Worm (Caenorhabditis elegans) whole organism, young adult: ENCODE measurements around the gene dpf-2.
A peak's percentile ranks its signal among the peaks of the same experiment; 100 is the strongest.

Source experiments
- C06A6.2 ChIP-seq: fragments of 200-800 bp; sonication (Bioruptor generic); conservative IDR thresholded peaks from 2 replicates; pipeline ENCODE4 v1.3.6; 2022; ENCODE audit warnings: missing genetic modification characterization, missing compliant biosample characterization
- C17E4.6 ChIP-seq: fragments of 200-800 bp; sonication (Bioruptor generic); IDR thresholded peaks from 2 replicates; pipeline ENCODE4 v1.3.6; 2022; ENCODE audit warnings: missing genetic modification reagents, missing genetic modification characterization, missing compliant biosample characterization
- D2030.7 ChIP-seq: fragments of 200-800 bp; sonication (Bioruptor generic); IDR thresholded peaks from 2 replicates; pipeline ENCODE4 v1.3.6; 2022; ENCODE audit warnings: missing genetic modification reagents, missing genetic modification characterization, missing compliant biosample characterization
- F22D6.2 ChIP-seq: sonication (generic microtip); optimal IDR thresholded peaks from 2 replicates; lab custom pipeline; 2016; ENCODE audit warnings: mild to moderate bottlenecking, missing genetic modification characterization, missing compliant biosample characterization
- F23B12.7 ChIP-seq: sonication (generic microtip); optimal IDR thresholded peaks from 2 replicates; lab custom pipeline; 2017; ENCODE audit warnings: missing genetic modification characterization, mild to moderate bottlenecking, missing compliant biosample characterization, antibody characterized with exemption, moderate library complexity; ENCODE audit not compliant: insufficient read depth
- F55B11.4 ChIP-seq: sonication (generic microtip); optimal IDR thresholded peaks from 2 replicates; lab custom pipeline; 2016; ENCODE audit warnings: missing compliant biosample characterization, missing genetic modification characterization, borderline replicate concordance; ENCODE audit not compliant: insufficient read depth
- K11D2.4 ChIP-seq: fragments of 200-800 bp; sonication (Bioruptor generic); IDR thresholded peaks from 2 replicates; pipeline ENCODE4 v1.3.6; 2022; ENCODE audit warnings: missing genetic modification reagents, missing genetic modification characterization, missing compliant biosample characterization
- T07F8.4 ChIP-seq: sonication (generic microtip); optimal IDR thresholded peaks from 2 replicates; lab custom pipeline; 2016; ENCODE audit warnings: mild to moderate bottlenecking, missing genetic modification characterization, moderate library complexity, missing compliant biosample characterization
- ZK185.1 ChIP-seq: sonication (generic microtip); optimal IDR thresholded peaks from 2 replicates; lab custom pipeline; 2016; ENCODE audit warnings: mild to moderate bottlenecking, missing genetic modification characterization, missing compliant biosample characterization; ENCODE audit not compliant: poor library complexity, severe bottlenecking
- cebp-1 ChIP-seq, 2 experiments: fragments of 200-800 bp in 1 of 2; sonication (Bioruptor generic) in 1 of 2; sonication (generic microtip) in 1 of 2; IDR thresholded peaks in 1 of 2; optimal IDR thresholded peaks in 1 of 2; 2 replicates each; pipeline versions ENCODE4 v1.3.6 to Lab custom; 2017 to 2022; ENCODE audit warnings: missing compliant biosample characterization in 2 of 2, missing genetic modification characterization in 2 of 2, mild to moderate bottlenecking in 1 of 2, missing genetic modification reagents in 1 of 2, moderate library complexity in 1 of 2
- ceh-27 ChIP-seq: fragments of 200-800 bp; sonication (Bioruptor generic); optimal IDR thresholded peaks from 2 replicates; lab custom pipeline; 2018; ENCODE audit warnings: mild to moderate bottlenecking, missing genetic modification characterization, moderate library complexity, missing compliant biosample characterization
- dox-1 ChIP-seq: fragments of 200-800 bp; sonication (Bioruptor generic); IDR thresholded peaks from 2 replicates; pipeline ENCODE4 v1.3.6; 2022; ENCODE audit warnings: missing genetic modification reagents, missing genetic modification characterization, missing compliant biosample characterization
- dpff-1 ChIP-seq: sonication (generic microtip); optimal IDR thresholded peaks from 2 replicates; lab custom pipeline; 2017; ENCODE audit warnings: mild to moderate bottlenecking, missing genetic modification characterization, missing compliant biosample characterization
- ekl-4 ChIP-seq: fragments of 200-800 bp; sonication (Bioruptor generic); IDR thresholded peaks from 2 replicates; pipeline ENCODE4 v1.3.6; 2022; ENCODE audit warnings: missing genetic modification reagents, missing genetic modification characterization, missing compliant biosample characterization
- gei-17 ChIP-seq: fragments of 200-800 bp; sonication (Bioruptor generic); optimal IDR thresholded peaks from 2 replicates; lab custom pipeline; 2018; ENCODE audit warnings: mild to moderate bottlenecking, missing genetic modification characterization, missing compliant biosample characterization
- hmg-1.2 ChIP-seq: fragments of 200-800 bp; sonication (Bioruptor generic); IDR thresholded peaks from 2 replicates; pipeline ENCODE4 v1.3.6; 2022; ENCODE audit warnings: missing genetic modification reagents, missing genetic modification characterization, missing compliant biosample characterization
- let-607 ChIP-seq, 2 experiments: fragments of 200-800 bp in 1 of 2; sonication (Bioruptor generic) in 1 of 2; sonication (generic microtip) in 1 of 2; optimal IDR thresholded peaks; 2 replicates each; lab custom pipeline; 2016 to 2018; ENCODE audit warnings: mild to moderate bottlenecking in 2 of 2, missing compliant biosample characterization in 2 of 2, missing genetic modification characterization in 2 of 2, moderate library complexity in 2 of 2, missing genotype in 1 of 2
- lin-35 ChIP-seq, 3 experiments: fragments of 150-350 bp in 2 of 3; sonication (generic microtip) in 1 of 3; optimal IDR thresholded peaks; 2 replicates each; lab custom pipeline; 2014 to 2018; ENCODE audit warnings: missing biosample characterization in 3 of 3, missing genetic modification characterization in 3 of 3, missing genetic modification reagents in 3 of 3
- lin-40 ChIP-seq: sonication (generic microtip); optimal IDR thresholded peaks from 2 replicates; lab custom pipeline; 2016; ENCODE audit warnings: missing genetic modification characterization, mild to moderate bottlenecking, missing compliant biosample characterization, missing genotype, missing genetic modification reagents
- lin-54 ChIP-seq: fragments of 200-800 bp; sonication (Bioruptor generic); optimal IDR thresholded peaks from 2 replicates; lab custom pipeline; 2018; ENCODE audit warnings: mild to moderate bottlenecking, missing genetic modification characterization, missing compliant biosample characterization
- lsy-27 ChIP-seq: sonication (generic microtip); optimal IDR thresholded peaks from 2 replicates; lab custom pipeline; 2017; ENCODE audit warnings: missing genetic modification characterization, mild to moderate bottlenecking, missing compliant biosample characterization, antibody characterized with exemption, missing genotype, borderline replicate concordance; ENCODE audit not compliant: insufficient read depth
- madf-10 ChIP-seq: sonication (generic microtip); optimal IDR thresholded peaks from 2 replicates; lab custom pipeline; 2016; ENCODE audit warnings: mild to moderate bottlenecking, missing genetic modification characterization, missing compliant biosample characterization
- mcd-1 ChIP-seq: fragments of 200-800 bp; sonication (Bioruptor generic); IDR thresholded peaks from 2 replicates; pipeline ENCODE4 v1.3.6; 2022; ENCODE audit warnings: missing genetic modification reagents, missing genetic modification characterization, missing compliant biosample characterization
- nfya-1 ChIP-seq: sonication (generic microtip); optimal IDR thresholded peaks from 2 replicates; lab custom pipeline; 2017; ENCODE audit warnings: antibody characterized with exemption, missing compliant biosample characterization, missing genetic modification characterization, borderline replicate concordance; ENCODE audit not compliant: insufficient read depth
- nfya-2 ChIP-seq: fragments of 200-800 bp; sonication (Bioruptor generic); IDR thresholded peaks from 2 replicates; pipeline ENCODE4 v1.3.6; 2022; ENCODE audit warnings: missing genetic modification reagents, missing genetic modification characterization, missing compliant biosample characterization
- nhr-27 ChIP-seq: fragments of 200-800 bp; sonication (Bioruptor generic); optimal IDR thresholded peaks from 2 replicates; lab custom pipeline; 2018; ENCODE audit warnings: mild to moderate bottlenecking, missing genetic modification characterization, moderate library complexity, missing compliant biosample characterization
- nhr-80 ChIP-seq: sonication (generic microtip); optimal IDR thresholded peaks from 2 replicates; lab custom pipeline; 2016; ENCODE audit warnings: missing genetic modification characterization, missing compliant biosample characterization
- rcor-1 ChIP-seq: fragments of 200-800 bp; sonication (Bioruptor generic); IDR thresholded peaks from 2 replicates; pipeline ENCODE4 v1.3.6; 2022; ENCODE audit warnings: missing genetic modification reagents, missing genetic modification characterization, missing compliant biosample characterization
- rec-8 ChIP-seq, 2 experiments: sonication (generic microtip); optimal IDR thresholded peaks; 2 replicates each; lab custom pipeline; 2016; ENCODE audit warnings: mild to moderate bottlenecking in 2 of 2, missing genetic modification characterization in 2 of 2, missing genetic modification reagents in 2 of 2, missing genotype in 2 of 2, missing biosample characterization in 1 of 2, missing compliant biosample characterization in 1 of 2, moderate library complexity in 1 of 2
- repo-1 ChIP-seq: sonication (generic microtip); optimal IDR thresholded peaks from 2 replicates; lab custom pipeline; 2017; ENCODE audit warnings: mild to moderate bottlenecking, missing genetic modification characterization, missing compliant biosample characterization
- rpc-1 ChIP-seq, 2 experiments: fragments of 150-350 bp in 1 of 2; sonication (generic microtip) in 1 of 2; optimal IDR thresholded peaks; 2 replicates each; lab custom pipeline; 2014 to 2018; ENCODE audit warnings: missing biosample characterization in 1 of 2, missing genetic modification characterization in 1 of 2, missing genetic modification reagents in 1 of 2, missing genotype in 1 of 2
- snpc-4 ChIP-seq, 5 experiments: fragments of 150-350 bp in 1 of 5; sonication (generic microtip) in 4 of 5; optimal IDR thresholded peaks; 2 replicates each; lab custom pipeline; 2014 to 2018; ENCODE audit warnings: missing genetic modification characterization in 5 of 5, missing biosample characterization in 3 of 5, antibody characterized with exemption in 2 of 5, mild to moderate bottlenecking in 2 of 5, missing compliant biosample characterization in 2 of 5, missing genotype in 2 of 5, moderate library complexity in 2 of 5, missing genetic modification reagents in 1 of 5
- somi-1 ChIP-seq: fragments of 200-800 bp; sonication (Bioruptor generic); optimal IDR thresholded peaks from 2 replicates; lab custom pipeline; 2018; ENCODE audit warnings: mild to moderate bottlenecking, missing genetic modification characterization, missing compliant biosample characterization
- tbp1 ChIP-seq: fragments of 200-800 bp; sonication (Bioruptor generic); optimal IDR thresholded peaks from 2 replicates; lab custom pipeline; 2018; ENCODE audit warnings: mild to moderate bottlenecking, missing genetic modification characterization, missing compliant biosample characterization
- tbx-9 ChIP-seq: sonication (generic microtip); optimal IDR thresholded peaks from 2 replicates; lab custom pipeline; 2016; ENCODE audit warnings: borderline replicate concordance, missing genetic modification characterization, inconsistent platforms, missing compliant biosample characterization
- tlf-1 ChIP-seq: fragments of 200-800 bp; sonication (Bioruptor generic); optimal IDR thresholded peaks from 2 replicates; lab custom pipeline; 2018; ENCODE audit warnings: mild to moderate bottlenecking, missing genetic modification characterization, missing compliant biosample characterization
- ztf-18 ChIP-seq: sonication (generic microtip); optimal IDR thresholded peaks from 2 replicates; lab custom pipeline; 2016; ENCODE audit warnings: missing genotype, mild to moderate bottlenecking, missing genetic modification characterization, missing compliant biosample characterization
- ztf-26 ChIP-seq: sonication (generic microtip); optimal IDR thresholded peaks from 2 replicates; lab custom pipeline; 2017; ENCODE audit warnings: missing genetic modification characterization, missing compliant biosample characterization

dpf-2 gene

ce11 chrX:14812061-14812460 is 19.6 kb upstream of the dpf-2 start, which contains the start of gene T04C10.3:
Gene T04C10.3 (plus strand): TSS chrX:14812361.
- TF ChIP-seq ztf-18 (tag; lab: Kevin White, UChicago): no peak
- TF ChIP-seq dpff-1: no peak
- TF ChIP-seq D2030.7 (GFP tag; lab: Robert Waterston, UW): no peak
- no peak for TF ChIP-seq C17E4.6 (GFP tag; lab: Robert Waterston, UW)
- no peak for TF ChIP-seq ZK185.1 (tag; lab: Kevin White, UChicago)
- no peak for TF ChIP-seq rec-8 (tag; optimal IDR thresholded peaks at IDR 0.05; lab: Kevin White, UChicago)
- TF ChIP-seq nfya-2 (GFP tag; lab: Robert Waterston, UW): no peak
- TF ChIP-seq nfya-1 (tag; lab: Kevin White, UChicago): no peak
- no peak for TF ChIP-seq let-607 (tag; optimal IDR thresholded peaks at IDR 0.05; lab: Kevin White, UChicago)
- no peak for TF ChIP-seq lsy-27 (tag; lab: Kevin White, UChicago)
- no peak for TF ChIP-seq ztf-26

- TF ChIP-seq snpc-4 (GFP tag; optimal IDR thresholded peaks at IDR 0.05; lab: Kevin White, UChicago) (no peak), snpc-4 (tag; optimal IDR thresholded peaks at IDR 0.05; lab: Kevin White, UChicago) (peak in 3 of 4 experiments; percentile 6 to 41 (median 17)), K11D2.4 (0 out of 2 replicates have a peak, but pooled peaks have one; percentile 21), rpc-1 (optimal IDR thresholded peaks at IDR 0.05; lab: Kevin White, UChicago) (no peak), rpc-1 (tag; optimal IDR thresholded peaks at IDR 0.05; lab: Kevin White, UChicago) (no peak), rcor-1 (0 out of 2 replicates have a peak, but pooled peaks have one; percentile 19), cebp-1 (GFP tag; IDR thresholded peaks at IDR 0.05; lab: Robert Waterston, UW) (no peak), cebp-1 (tag; optimal IDR thresholded peaks at IDR 0.05; lab: Kevin White, UChicago) (peak; percentile 56), ceh-27 (peak; percentile 19), tlf-1 (GFP tag; lab: Kevin White, UChicago) (peak; percentile 36), lin-54 (GFP tag; lab: Kevin White, UChicago) (no peak), tbx-9 (tag; lab: Kevin White, UChicago) (no peak), tbp1 (peak; percentile 48), gei-17 (GFP tag; lab: Kevin White, UChicago) (peak; percentile 91), F22D6.2 (peak; percentile 13), nhr-27 (tag; lab: Kevin White, UChicago) (no peak), T07F8.4 (tag; lab: Kevin White, UChicago) (no peak), madf-10 (tag; lab: Kevin White, UChicago) (peak; percentile 13), dox-1 (GFP tag; lab: Robert Waterston, UW) (peak; percentile 43; the same call in 1 of the 2 replicates), ztf-18 (tag; lab: Kevin White, UChicago) (no peak), somi-1 (GFP tag; lab: Kevin White, UChicago) (peak; percentile 10), let-607 (tag; optimal IDR thresholded peaks at IDR 0.05; lab: Kevin White, UChicago) (peak in 1 of 2 experiments; percentile 8), F23B12.7 (tag; lab: Kevin White, UChicago) (peak; percentile 45), lsy-27 (tag; lab: Kevin White, UChicago) (no peak), F55B11.4 (tag; lab: Kevin White, UChicago) (no peak), C06A6.2 (GFP tag; lab: Robert Waterston, UW) (peak; percentile 79), lin-40 (tag; lab: Kevin White, UChicago) (peak; percentile 92), ZK185.1 (tag; lab: Kevin White, UChicago) (peak; percentile 68), mcd-1 (0 out of 2 replicates have a peak, but pooled peaks have one; percentile 16), lin-35 (GFP tag; optimal IDR thresholded peaks at IDR 0.05; lab: Kevin White, UChicago) (peak in 1 of 3 experiments; percentile 21), nhr-80 (tag; lab: Kevin White, UChicago) (peak; percentile 19), hmg-1.2 (GFP tag; lab: Robert Waterston, UW) (peak; percentile 25; the same call in 1 of the 2 replicates), ekl-4 (no peak), repo-1 (tag; lab: Kevin White, UChicago) (peak; percentile 4)
- TF ChIP-seq, all 124 proteins: peak for 22
These were observed 18.2 kb upstream of the dpf-2 start for ce11 chrX:14813398-14813797.
